Fruit fly (Drosophila melanogaster) whole organism, embryonic: ENCODE data around the gene HINT1.
A peak's percentile ranks its signal among the peaks of the same experiment; 100 is the strongest.

ENCODE experiments used
- BEAF-32 ChIP-seq: fragments of 200-800 bp; sonication (Bioruptor generic); optimal IDR thresholded peaks from 3 replicates; lab custom pipeline; 2017; ENCODE audit warnings: missing biosample characterization, missing genetic modification characterization, mild to moderate bottlenecking, moderate library complexity, missing genetic modification reagents
- CG10147 ChIP-seq: fragments of 200-800 bp; sonication (Bioruptor generic); optimal IDR thresholded peaks from 2 replicates; lab custom pipeline; 2019; ENCODE audit warnings: missing biosample characterization, mild to moderate bottlenecking, missing genetic modification characterization, moderate library complexity
- CG10654 ChIP-seq: fragments of 200-800 bp; sonication (Bioruptor generic); optimal IDR thresholded peaks from 2 replicates; lab custom pipeline; 2016; ENCODE audit warnings: missing biosample characterization, missing genetic modification characterization
- CG12071 ChIP-seq: fragments of 200-800 bp; sonication (Bioruptor generic); optimal IDR thresholded peaks from 3 replicates; lab custom pipeline; 2018; ENCODE audit warnings: missing biosample characterization, mild to moderate bottlenecking, missing genetic modification characterization
- CG12155 ChIP-seq: fragments of 200-800 bp; sonication (Bioruptor generic); optimal IDR thresholded peaks from 3 replicates; lab custom pipeline; 2016; ENCODE audit warnings: missing biosample characterization, missing genetic modification characterization
- CG13296 ChIP-seq: fragments of 200-800 bp; sonication (Bioruptor generic); optimal IDR thresholded peaks from 3 replicates; lab custom pipeline; 2018; ENCODE audit warnings: missing biosample characterization, mild to moderate bottlenecking, missing genetic modification characterization
- CG14050 ChIP-seq: fragments of 200-800 bp; sonication (Bioruptor generic); IDR thresholded peaks from 3 replicates; pipeline ENCODE4 v1.3.6; 2022; ENCODE audit warnings: missing biosample characterization, missing genetic modification characterization
- CG16815 ChIP-seq: fragments of 200-800 bp; sonication (Bioruptor generic); optimal IDR thresholded peaks from 3 replicates; lab custom pipeline; 2017; ENCODE audit warnings: missing biosample characterization, mild to moderate bottlenecking, missing genetic modification characterization
- CG17361 ChIP-seq: fragments of 200-800 bp; sonication (Bioruptor generic); IDR thresholded peaks from 3 replicates; pipeline ENCODE4 v1.3.6; 2022; ENCODE audit warnings: missing biosample characterization, missing genetic modification characterization
- CG2199 ChIP-seq: fragments of 200-800 bp; sonication (Bioruptor generic); IDR thresholded peaks from 3 replicates; pipeline ENCODE4 v1.3.6; 2022; ENCODE audit warnings: missing biosample characterization, missing genetic modification characterization
- CG3407 ChIP-seq: fragments of 200-800 bp; sonication (Bioruptor generic); optimal IDR thresholded peaks from 2 replicates; lab custom pipeline; 2018; ENCODE audit warnings: missing biosample characterization, mild to moderate bottlenecking, missing genetic modification characterization
- CG34376 ChIP-seq: fragments of 200-800 bp; sonication (Bioruptor generic); optimal IDR thresholded peaks from 2 replicates; lab custom pipeline; 2018; ENCODE audit warnings: missing biosample characterization, mild to moderate bottlenecking, missing genetic modification characterization
- CG4282 ChIP-seq: fragments of 200-800 bp; sonication (Bioruptor generic); optimal IDR thresholded peaks from 2 replicates; lab custom pipeline; 2016; ENCODE audit warnings: missing biosample characterization, missing genetic modification characterization
- CG5180 ChIP-seq: fragments of 200-800 bp; sonication (Bioruptor generic); optimal IDR thresholded peaks from 3 replicates; lab custom pipeline; 2017; ENCODE audit warnings: missing biosample characterization, missing genetic modification characterization, mild to moderate bottlenecking, moderate library complexity, missing genetic modification reagents
- CG6854 ChIP-seq: fragments of 200-800 bp; sonication (Bioruptor generic); optimal IDR thresholded peaks from 3 replicates; lab custom pipeline; 2017; ENCODE audit warnings: missing biosample characterization, mild to moderate bottlenecking, missing genetic modification characterization
- CG8089 ChIP-seq: fragments of 200-800 bp; sonication (Bioruptor generic); optimal IDR thresholded peaks from 3 replicates; lab custom pipeline; 2016; ENCODE audit warnings: missing biosample characterization, missing genetic modification characterization
- Chrac-16 ChIP-seq: fragments of 200-800 bp; sonication (Bioruptor generic); optimal IDR thresholded peaks from 3 replicates; lab custom pipeline; 2016; ENCODE audit warnings: missing biosample characterization, missing genetic modification characterization
- D ChIP-seq, 2 experiments: fragments of 200-800 bp in 1 of 2; fragments of >200 bp in 1 of 2; sonication (Bioruptor generic) in 1 of 2; optimal IDR thresholded peaks; 2 replicates in 1 of 2; 3 replicates in 1 of 2; lab custom pipeline; 2017; ENCODE audit warnings: mild to moderate bottlenecking in 1 of 2, missing biosample characterization in 1 of 2, missing genetic modification characterization in 1 of 2, missing genetic modification reagents in 1 of 2
- D19B ChIP-seq: fragments of 200-800 bp; sonication (Bioruptor generic); optimal IDR thresholded peaks from 2 replicates; lab custom pipeline; 2017; ENCODE audit warnings: missing biosample characterization, mild to moderate bottlenecking, missing genetic modification characterization
- Dbx ChIP-seq: fragments of 200-800 bp; sonication (Bioruptor generic); IDR thresholded peaks from 3 replicates; pipeline ENCODE4 v1.3.6; 2022; ENCODE audit warnings: missing biosample characterization, missing genetic modification characterization
- Dek ChIP-seq: fragments of 200-800 bp; sonication (Bioruptor generic); optimal IDR thresholded peaks from 3 replicates; lab custom pipeline; 2019; ENCODE audit warnings: missing biosample characterization, mild to moderate bottlenecking, missing genetic modification characterization, moderate library complexity
- Dip2 ChIP-seq: fragments of 200-800 bp; sonication (Bioruptor generic); IDR thresholded peaks from 2 replicates; pipeline ENCODE4 v1.3.6; 2022; ENCODE audit warnings: missing biosample characterization, missing genetic modification characterization
- Fer2 ChIP-seq: fragments of 200-800 bp; sonication (Bioruptor generic); optimal IDR thresholded peaks from 2 replicates; lab custom pipeline; 2018; ENCODE audit warnings: missing biosample characterization, mild to moderate bottlenecking, missing genetic modification characterization, moderate library complexity
- HHEX ChIP-seq: fragments of 200-800 bp; sonication (Bioruptor generic); optimal IDR thresholded peaks from 3 replicates; lab custom pipeline; 2017; ENCODE audit warnings: missing biosample characterization, mild to moderate bottlenecking, missing genetic modification characterization, missing genetic modification reagents
- Hand ChIP-seq: fragments of 200-800 bp; sonication (Bioruptor generic); optimal IDR thresholded peaks from 2 replicates; lab custom pipeline; 2017; ENCODE audit warnings: mild to moderate bottlenecking, missing biosample characterization, missing genetic modification reagents, missing genetic modification characterization
- Lhr ChIP-seq: fragments of 200-800 bp; sonication (Bioruptor generic); optimal IDR thresholded peaks from 3 replicates; lab custom pipeline; 2017; ENCODE audit warnings: mild to moderate bottlenecking, missing biosample characterization, missing genetic modification reagents, missing genetic modification characterization
- Mad ChIP-seq: fragments of 200-800 bp; sonication (Bioruptor generic); optimal IDR thresholded peaks from 2 replicates; lab custom pipeline; 2016; ENCODE audit warnings: missing biosample characterization, missing genetic modification characterization
- Myb ChIP-seq: fragments of 200-800 bp; sonication (Bioruptor generic); optimal IDR thresholded peaks from 2 replicates; lab custom pipeline; 2016; ENCODE audit warnings: missing biosample characterization, missing genetic modification characterization
- Poxn ChIP-seq: fragments of 200-800 bp; sonication (Bioruptor generic); IDR thresholded peaks from 2 replicates; pipeline ENCODE4 v1.3.6; 2022; ENCODE audit warnings: missing biosample characterization, missing genetic modification characterization
- Tbp ChIP-seq: fragments of >200 bp; optimal IDR thresholded peaks from 2 replicates; lab custom pipeline; 2018; ENCODE audit warnings: missing biosample characterization, missing genetic modification characterization
- ash1 ChIP-seq: fragments of 200-800 bp; sonication (Bioruptor generic); optimal IDR thresholded peaks from 2 replicates; lab custom pipeline; 2018; ENCODE audit warnings: missing biosample characterization, mild to moderate bottlenecking, missing genetic modification characterization
- bbx ChIP-seq: fragments of 200-800 bp; sonication (Bioruptor generic); IDR thresholded peaks from 2 replicates; pipeline ENCODE4 v1.3.6; 2022; ENCODE audit warnings: missing biosample characterization, missing genetic modification characterization; ENCODE audit not compliant: partially characterized antibody
- cato ChIP-seq: fragments of 200-800 bp; sonication (Bioruptor generic); optimal IDR thresholded peaks from 2 replicates; lab custom pipeline; 2016; ENCODE audit warnings: missing biosample characterization, missing genetic modification characterization, borderline replicate concordance
- chinmo ChIP-seq: fragments of 200-800 bp; sonication (Bioruptor generic); IDR thresholded peaks from 4 replicates; pipeline ENCODE4 v1.3.6; 2022; ENCODE audit warnings: missing biosample characterization, missing genetic modification characterization; ENCODE audit not compliant: partially characterized antibody
- fd3F ChIP-seq: fragments of 200-800 bp; sonication (Bioruptor generic); optimal IDR thresholded peaks from 2 replicates; lab custom pipeline; 2018; ENCODE audit warnings: missing biosample characterization, mild to moderate bottlenecking, missing genetic modification characterization, moderate library complexity
- gro ChIP-seq: fragments of 200-800 bp; sonication (Bioruptor generic); optimal IDR thresholded peaks from 2 replicates; lab custom pipeline; 2016; ENCODE audit warnings: missing biosample characterization, missing genetic modification characterization
- insv ChIP-seq, 2 experiments: fragments of 200-800 bp; sonication (Bioruptor generic); optimal IDR thresholded peaks; 3 replicates each; lab custom pipeline; 2016 to 2018; ENCODE audit warnings: missing biosample characterization in 2 of 2, missing genetic modification characterization in 2 of 2
- mam ChIP-seq: fragments of 200-800 bp; sonication (Bioruptor generic); optimal IDR thresholded peaks from 3 replicates; lab custom pipeline; 2016; ENCODE audit warnings: missing biosample characterization, missing genetic modification characterization
- mirr ChIP-seq: fragments of 200-800 bp; sonication (Bioruptor generic); optimal IDR thresholded peaks from 3 replicates; lab custom pipeline; 2018; ENCODE audit warnings: missing biosample characterization, mild to moderate bottlenecking, missing genetic modification characterization
- schlank ChIP-seq: fragments of 200-800 bp; sonication (Bioruptor generic); optimal IDR thresholded peaks from 2 replicates; lab custom pipeline; 2018; ENCODE audit warnings: missing biosample characterization, mild to moderate bottlenecking, missing genetic modification characterization
- seq ChIP-seq: fragments of 200-800 bp; sonication (Bioruptor generic); IDR thresholded peaks from 2 replicates; pipeline ENCODE4 v1.3.6; 2022; ENCODE audit warnings: missing biosample characterization, missing genetic modification characterization
- slou ChIP-seq: fragments of 200-800 bp; sonication (Bioruptor generic); optimal IDR thresholded peaks from 3 replicates; lab custom pipeline; 2016; ENCODE audit warnings: missing biosample characterization, missing genetic modification characterization
- sqz ChIP-seq: fragments of 200-800 bp; sonication (Bioruptor generic); optimal IDR thresholded peaks from 3 replicates; lab custom pipeline; 2018; ENCODE audit warnings: missing biosample characterization, mild to moderate bottlenecking, missing genetic modification characterization
- ssp ChIP-seq: fragments of 200-800 bp; sonication (Bioruptor generic); IDR thresholded peaks from 2 replicates; pipeline ENCODE4 v1.3.6; 2022; ENCODE audit warnings: missing biosample characterization, missing genetic modification characterization
- usp ChIP-seq: fragments of >200 bp; optimal IDR thresholded peaks from 2 replicates; lab custom pipeline; 2017; ENCODE audit warnings: missing biosample characterization, missing genetic modification characterization
- wdn ChIP-seq: fragments of 200-800 bp; sonication (Bioruptor generic); IDR thresholded peaks from 2 replicates; pipeline ENCODE4 v1.3.6; 2022; ENCODE audit warnings: missing biosample characterization, missing genetic modification characterization
- wek ChIP-seq: fragments of 200-800 bp; sonication (Bioruptor generic); optimal IDR thresholded peaks from 3 replicates; lab custom pipeline; 2018; ENCODE audit warnings: missing biosample characterization, mild to moderate bottlenecking, missing genetic modification characterization, moderate library complexity
- zen ChIP-seq: fragments of 200-800 bp; sonication (Bioruptor generic); optimal IDR thresholded peaks from 3 replicates; lab custom pipeline; 2018; ENCODE audit warnings: missing biosample characterization, mild to moderate bottlenecking, missing genetic modification characterization, moderate library complexity

Gene HINT1

DNA sequence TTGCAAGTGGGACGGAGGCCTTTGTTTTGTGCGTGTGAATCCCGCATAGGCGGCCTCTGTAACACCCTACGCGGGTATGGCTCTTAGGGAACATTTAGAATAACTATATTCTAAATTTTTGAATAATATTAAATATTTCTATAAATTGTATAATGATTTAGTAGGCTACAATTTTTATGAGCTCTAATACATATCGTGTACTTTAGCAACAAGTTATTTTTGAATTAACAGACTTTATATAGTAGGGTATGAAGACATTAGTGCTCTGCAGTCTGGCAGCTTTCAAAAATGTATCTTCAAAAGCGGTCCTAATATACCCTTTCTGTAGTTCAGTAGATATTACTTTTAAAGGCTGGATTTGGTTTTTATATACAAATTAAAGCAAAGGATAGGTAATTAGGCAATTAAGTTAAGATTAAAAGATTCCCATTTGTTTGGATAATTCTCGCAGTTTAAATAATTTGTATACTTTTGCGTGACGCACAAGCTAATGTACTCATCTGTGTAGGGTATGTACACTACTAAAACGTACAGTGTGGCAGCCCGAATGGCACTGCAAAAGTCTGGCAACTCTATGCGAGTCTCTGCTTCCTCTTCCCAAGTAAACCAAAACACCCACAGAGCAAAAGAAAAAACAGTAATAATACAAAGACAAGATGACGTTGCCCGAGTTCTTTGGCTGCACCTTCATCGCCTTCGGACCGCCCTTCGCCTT lies 4.1 kb upstream of the HINT1 start, which contains the start of the genes Snx21 and aph-1 (continued):
- peak; percentile 89 for TF ChIP-seq zen (tag; lab: Kevin White, UChicago)
- peak; percentile 77 for TF ChIP-seq CG14050 (GFP tag; lab: Robert Waterston, UW)
- TF ChIP-seq gro (GFP tag; lab: Kevin White, UChicago), result peak; percentile 78
- TF ChIP-seq CG8089, result peak; percentile 81
- peak; percentile 84 for TF ChIP-seq CG12155
- TF ChIP-seq Dek (tag; lab: Kevin White, UChicago), result peak; percentile 91
- peak; percentile 55 for TF ChIP-seq mirr (GFP tag; lab: Kevin White, UChicago)
- TF ChIP-seq Chrac-16 (GFP tag; lab: Kevin White, UChicago), result peak; percentile 93
- peak; percentile 88 for TF ChIP-seq fd3F (GFP tag; lab: Kevin White, UChicago)
- TF ChIP-seq D19B (GFP tag; lab: Kevin White, UChicago), result peak; percentile 83
- peak; percentile 39; the same call in 1 of the 2 replicates for TF ChIP-seq Dip2 (GFP tag; lab: Robert Waterston, UW)
- TF ChIP-seq CG16815 (GFP tag; lab: Kevin White, UChicago), result peak; percentile 90
- peak in 1 of 2 experiments; percentile 68 for TF ChIP-seq insv (GFP tag; optimal IDR thresholded peaks at IDR 0.05; lab: Kevin White, UChicago)
- peak; percentile 84 for TF ChIP-seq slou (GFP tag; lab: Kevin White, UChicago)
- TF ChIP-seq mam (GFP tag; lab: Kevin White, UChicago), result peak; percentile 94
- TF ChIP-seq CG6854 (GFP tag; lab: Kevin White, UChicago), result peak; percentile 88
- no peak for TF ChIP-seq usp (GFP tag; lab: Kevin White, UChicago)
- no peak for TF ChIP-seq ash1 (GFP tag; lab: Kevin White, UChicago)
- TF ChIP-seq Myb (GFP tag; lab: Kevin White, UChicago), result peak; percentile 84
- TF ChIP-seq CG13296 (GFP tag; lab: Kevin White, UChicago), result peak; percentile 91
- TF ChIP-seq CG4282, result peak; percentile 64
- no peak for TF ChIP-seq bbx (GFP tag; lab: Robert Waterston, UW)
- peak; percentile 80 for TF ChIP-seq ssp (GFP tag; lab: Robert Waterston, UW)
- peak; percentile 63 for TF ChIP-seq CG12071
- no peak for TF ChIP-seq chinmo (GFP tag; lab: Robert Waterston, UW)
- no peak for TF ChIP-seq Tbp
- TF ChIP-seq CG34376 (GFP tag; lab: Kevin White, UChicago), result peak; percentile 82
- peak; percentile 95 for TF ChIP-seq CG17361 (GFP tag; lab: Robert Waterston, UW)
- TF ChIP-seq CG3407 (GFP tag; lab: Kevin White, UChicago), result peak; percentile 83
- TF ChIP-seq CG10654 (GFP tag; lab: Kevin White, UChicago), result peak; percentile 88
- peak; percentile 91 for TF ChIP-seq CG10147 (GFP tag; lab: Kevin White, UChicago)
- TF ChIP-seq Mad, result peak; percentile 79
- peak; percentile 90 for TF ChIP-seq Dbx (GFP tag; lab: Robert Waterston, UW)
- no peak for TF ChIP-seq D (optimal IDR thresholded peaks at IDR 0.05; lab: Kevin White, UChicago)
- peak; percentile 91 for TF ChIP-seq D (GFP tag; optimal IDR thresholded peaks at IDR 0.05; lab: Kevin White, UChicago)
- peak; percentile 26 for TF ChIP-seq BEAF-32 (GFP tag; lab: Kevin White, UChicago)
- TF ChIP-seq wek (GFP tag; lab: Kevin White, UChicago), result peak; percentile 40
- TF ChIP-seq CG5180, result peak; percentile 74
- TF ChIP-seq Lhr (GFP tag; lab: Kevin White, UChicago), result peak; percentile 50
- peak; percentile 93 for TF ChIP-seq HHEX (GFP tag; lab: Kevin White, UChicago)
- TF ChIP-seq Fer2 (tag; lab: Kevin White, UChicago), result peak; percentile 82
- peak; percentile 92 for TF ChIP-seq sqz (GFP tag; lab: Kevin White, UChicago)
- TF ChIP-seq CG2199, result 0 out of 3 replicates have a peak, but pooled peaks have one; percentile 59
- TF ChIP-seq cato (GFP tag; lab: Kevin White, UChicago), result peak; percentile 90
- TF ChIP-seq seq (GFP tag; lab: Robert Waterston, UW), result peak; percentile 87
- TF ChIP-seq Hand, result peak; percentile 88
- TF ChIP-seq wdn (GFP tag; lab: Robert Waterston, UW), result peak; percentile 83
- TF ChIP-seq schlank (tag; lab: Kevin White, UChicago), result peak; percentile 63
- peak; percentile 54 for TF ChIP-seq Poxn
